Fruit fly (Drosophila melanogaster) whole organism, embryonic: ENCODE results near the gene CG13252.

ENCODE experiments used
- B-H1 ChIP-seq: fragments of 200-800 bp; sonication (Bioruptor generic); IDR thresholded peaks from 3 replicates; pipeline ENCODE4 v1.3.6; 2022; ENCODE audit warnings: missing biosample characterization, missing genetic modification characterization
- BtbVII ChIP-seq: fragments of 200-800 bp; sonication (Bioruptor generic); optimal IDR thresholded peaks from 3 replicates; lab custom pipeline; 2017; ENCODE audit warnings: missing biosample characterization, mild to moderate bottlenecking, missing genetic modification characterization
- CG10274 ChIP-seq: fragments of 200-800 bp; sonication (Bioruptor generic); optimal IDR thresholded peaks from 3 replicates; lab custom pipeline; 2017; ENCODE audit warnings: missing biosample characterization, mild to moderate bottlenecking, missing genetic modification characterization
- CG10366 ChIP-seq: fragments of 200-800 bp; sonication (Bioruptor generic); IDR thresholded peaks from 2 replicates; pipeline ENCODE4 v1.3.6; 2022; ENCODE audit warnings: missing biosample characterization, missing genetic modification characterization
- CG10959 ChIP-seq: fragments of 200-800 bp; sonication (Bioruptor generic); IDR thresholded peaks from 2 replicates; pipeline ENCODE4 v1.3.6; 2022; ENCODE audit warnings: missing biosample characterization, missing genetic modification characterization
- CG12942 ChIP-seq: fragments of 200-800 bp; sonication (Bioruptor generic); optimal IDR thresholded peaks from 3 replicates; lab custom pipeline; 2016; ENCODE audit warnings: missing biosample characterization, missing genetic modification characterization
- CG15269 ChIP-seq: fragments of 200-800 bp; sonication (Bioruptor generic); optimal IDR thresholded peaks from 2 replicates; lab custom pipeline; 2018; ENCODE audit warnings: missing biosample characterization, mild to moderate bottlenecking, missing genetic modification characterization, moderate library complexity
- CG17568 ChIP-seq: fragments of 200-800 bp; sonication (Bioruptor generic); optimal IDR thresholded peaks from 2 replicates; lab custom pipeline; 2018; ENCODE audit warnings: missing biosample characterization, mild to moderate bottlenecking, missing genetic modification characterization, moderate library complexity
- CG17829 ChIP-seq: fragments of 200-800 bp; optimal IDR thresholded peaks from 2 replicates; lab custom pipeline; 2019; ENCODE audit warnings: missing biosample characterization, mild to moderate bottlenecking, missing genetic modification characterization, moderate library complexity
- CG1792 ChIP-seq: fragments of 200-800 bp; sonication (Bioruptor generic); optimal IDR thresholded peaks from 2 replicates; lab custom pipeline; 2016; ENCODE audit warnings: missing biosample characterization, missing genetic modification characterization
- CG31224 ChIP-seq: fragments of 200-800 bp; sonication (Bioruptor generic); IDR thresholded peaks from 2 replicates; pipeline ENCODE4 v1.3.6; 2022; ENCODE audit warnings: missing biosample characterization, missing genetic modification characterization
- CG34224 ChIP-seq: fragments of 200-800 bp; sonication (Bioruptor generic); IDR thresholded peaks from 3 replicates; pipeline ENCODE4 v1.3.6; 2022; ENCODE audit warnings: missing biosample characterization, missing genetic modification characterization; ENCODE audit not compliant: partially characterized antibody
- CG3995 ChIP-seq: fragments of 200-800 bp; sonication (Bioruptor generic); optimal IDR thresholded peaks from 3 replicates; lab custom pipeline; 2016; ENCODE audit warnings: missing biosample characterization, missing genetic modification characterization
- CG7271 ChIP-seq: fragments of 200-800 bp; sonication (Bioruptor generic); optimal IDR thresholded peaks from 2 replicates; lab custom pipeline; 2018; ENCODE audit warnings: missing biosample characterization, mild to moderate bottlenecking, missing genetic modification characterization, moderate library complexity
- Elba2 ChIP-seq: fragments of 200-800 bp; sonication (Bioruptor generic); optimal IDR thresholded peaks from 3 replicates; lab custom pipeline; 2016; ENCODE audit warnings: missing biosample characterization, missing genetic modification characterization
- Hmr ChIP-seq: fragments of 200-800 bp; sonication (Bioruptor generic); optimal IDR thresholded peaks from 3 replicates; lab custom pipeline; 2017; ENCODE audit warnings: mild to moderate bottlenecking, missing biosample characterization, missing genetic modification reagents, missing genetic modification characterization
- Jarid2 ChIP-seq: fragments of 200-800 bp; sonication (Bioruptor generic); optimal IDR thresholded peaks from 3 replicates; lab custom pipeline; 2017; ENCODE audit warnings: mild to moderate bottlenecking, missing biosample characterization, missing genetic modification reagents, missing genetic modification characterization
- Kr ChIP-seq: fragments of 200-800 bp; sonication (Bioruptor generic); optimal IDR thresholded peaks from 2 replicates; lab custom pipeline; 2017; ENCODE audit warnings: missing biosample characterization, mild to moderate bottlenecking, missing genetic modification characterization
- MESR4 ChIP-seq: fragments of 200-800 bp; sonication (Bioruptor generic); optimal IDR thresholded peaks from 2 replicates; lab custom pipeline; 2018; ENCODE audit warnings: missing biosample characterization, mild to moderate bottlenecking, missing genetic modification characterization, moderate library complexity
- Oaz ChIP-seq: fragments of 200-800 bp; sonication (Bioruptor generic); IDR thresholded peaks from 2 replicates; pipeline ENCODE4 v1.3.6; 2022; ENCODE audit warnings: missing biosample characterization, missing genetic modification characterization
- Optix ChIP-seq: fragments of 200-800 bp; sonication (Bioruptor generic); IDR thresholded peaks from 3 replicates; pipeline ENCODE4 v1.3.6; 2022; ENCODE audit warnings: missing biosample characterization, missing genetic modification characterization
- abd-A ChIP-seq: fragments of 200-800 bp; sonication (Bioruptor generic); optimal IDR thresholded peaks from 3 replicates; lab custom pipeline; 2019; ENCODE audit warnings: missing biosample characterization, mild to moderate bottlenecking, missing genetic modification characterization, moderate library complexity
- bbx ChIP-seq: fragments of 200-800 bp; sonication (Bioruptor generic); IDR thresholded peaks from 2 replicates; pipeline ENCODE4 v1.3.6; 2022; ENCODE audit warnings: missing biosample characterization, missing genetic modification characterization; ENCODE audit not compliant: partially characterized antibody
- cad ChIP-seq: fragments of >200 bp; optimal IDR thresholded peaks from 2 replicates; lab custom pipeline; 2017; ENCODE audit warnings: missing biosample characterization, missing genetic modification characterization
- crp ChIP-seq, 2 experiments: fragments of 200-800 bp; sonication (Bioruptor generic); optimal IDR thresholded peaks; 2 replicates in 1 of 2; 3 replicates in 1 of 2; lab custom pipeline; 2017; ENCODE audit warnings: missing biosample characterization in 2 of 2, missing genetic modification characterization in 2 of 2, mild to moderate bottlenecking in 1 of 2, moderate library complexity in 1 of 2
- dmrt11E ChIP-seq: fragments of 200-800 bp; sonication (Bioruptor generic); optimal IDR thresholded peaks from 3 replicates; lab custom pipeline; 2018; ENCODE audit warnings: missing biosample characterization, mild to moderate bottlenecking, missing genetic modification characterization, moderate library complexity
- h ChIP-seq: fragments of >200 bp; optimal IDR thresholded peaks from 2 replicates; lab custom pipeline; 2017
- hth ChIP-seq: fragments of >200 bp; optimal IDR thresholded peaks from 2 replicates; lab custom pipeline; 2017; ENCODE audit warnings: inconsistent platforms
- kay ChIP-seq: fragments of 200-800 bp; sonication (Bioruptor generic); optimal IDR thresholded peaks from 2 replicates; lab custom pipeline; 2016; ENCODE audit warnings: missing biosample characterization, missing genetic modification characterization
- kni ChIP-seq: fragments of 200-800 bp; sonication (Bioruptor generic); optimal IDR thresholded peaks from 3 replicates; lab custom pipeline; 2017; ENCODE audit warnings: mild to moderate bottlenecking, missing biosample characterization, missing genetic modification reagents, missing genetic modification characterization
- nerfin-2 ChIP-seq: fragments of 200-800 bp; sonication (Bioruptor generic); IDR thresholded peaks from 2 replicates; pipeline ENCODE4 v1.3.6; 2022; ENCODE audit warnings: missing biosample characterization, missing genetic modification characterization; ENCODE audit not compliant: partially characterized antibody
- pb ChIP-seq: fragments of 200-800 bp; sonication (Bioruptor generic); optimal IDR thresholded peaks from 3 replicates; lab custom pipeline; 2016; ENCODE audit warnings: missing biosample characterization, missing genetic modification characterization
- rib ChIP-seq: fragments of 200-800 bp; sonication (Bioruptor generic); IDR thresholded peaks from 2 replicates; pipeline ENCODE4 v1.3.6; 2022; ENCODE audit warnings: missing biosample characterization, missing genetic modification characterization
- sens ChIP-seq: fragments of 200-800 bp; sonication (Bioruptor generic); peaks from one replicate; lab custom pipeline; 2016; ENCODE audit warnings: missing biosample characterization, missing genetic modification characterization
- slou ChIP-seq: fragments of 200-800 bp; sonication (Bioruptor generic); optimal IDR thresholded peaks from 3 replicates; lab custom pipeline; 2016; ENCODE audit warnings: missing biosample characterization, missing genetic modification characterization
- sqz ChIP-seq: fragments of 200-800 bp; sonication (Bioruptor generic); optimal IDR thresholded peaks from 3 replicates; lab custom pipeline; 2018; ENCODE audit warnings: missing biosample characterization, mild to moderate bottlenecking, missing genetic modification characterization
- tll ChIP-seq, 2 experiments: fragments of 200-800 bp in 1 of 2; fragments of >200 bp in 1 of 2; sonication (Bioruptor generic) in 1 of 2; optimal IDR thresholded peaks; 2 replicates each; lab custom pipeline; 2017 to 2019; ENCODE audit warnings: missing biosample characterization in 2 of 2, missing genetic modification characterization in 2 of 2, mild to moderate bottlenecking in 1 of 2, moderate library complexity in 1 of 2
- toy ChIP-seq: fragments of 200-800 bp; sonication (Bioruptor generic); IDR thresholded peaks from 2 replicates; pipeline ENCODE4 v1.3.6; 2022; ENCODE audit warnings: missing biosample characterization, missing genetic modification characterization

Gene CG13252

dm6 chr3L:20695328-20695822, 35.0 kb upstream of the CG13252 start, which contains the start of gene kni (continued):
- no peak for TF ChIP-seq CG12942 (GFP tag; lab: Kevin White, UChicago)
- TF ChIP-seq CG3995 (GFP tag; lab: Kevin White, UChicago), result no peak
- no peak for TF ChIP-seq crp (GFP tag; optimal IDR thresholded peaks at IDR 0.05; lab: Kevin White, UChicago)
- no peak for TF ChIP-seq slou (GFP tag; lab: Kevin White, UChicago)
- TF ChIP-seq CG34224 (GFP tag; lab: Robert Waterston, UW), result no peak
- TF ChIP-seq CG10274 (GFP tag; lab: Kevin White, UChicago), result no peak
- TF ChIP-seq kni (GFP tag; lab: Kevin White, UChicago), result peak; percentile 93
- TF ChIP-seq hth, result no peak
- no peak for TF ChIP-seq MESR4 (GFP tag; lab: Kevin White, UChicago)
- peak; percentile 83 for TF ChIP-seq Jarid2 (GFP tag; lab: Kevin White, UChicago)
- no peak for TF ChIP-seq Hmr (GFP tag; lab: Kevin White, UChicago)
- TF ChIP-seq pb (GFP tag; lab: Kevin White, UChicago), result no peak
- no peak for TF ChIP-seq Optix (GFP tag; lab: Robert Waterston, UW)
- 0 out of 2 replicates have a peak, but pooled peaks have one; percentile 32 for TF ChIP-seq rib (GFP tag; lab: Robert Waterston, UW)
- no peak for TF ChIP-seq BtbVII (GFP tag; lab: Kevin White, UChicago)
- TF ChIP-seq CG1792 (GFP tag; lab: Kevin White, UChicago), result no peak
- TF ChIP-seq dmrt11E, result no peak
- TF ChIP-seq nerfin-2 (GFP tag; lab: Robert Waterston, UW), result no peak
- no peak for TF ChIP-seq kay (GFP tag; lab: Kevin White, UChicago)
- no peak for TF ChIP-seq CG10366 (GFP tag; lab: Robert Waterston, UW)
- TF ChIP-seq abd-A (tag; lab: Kevin White, UChicago), result peak; percentile 16
- no peak for TF ChIP-seq h (lab: Kevin White, UChicago)
- TF ChIP-seq Elba2 (GFP tag; lab: Kevin White, UChicago), result no peak
- no peak for TF ChIP-seq CG15269 (tag; lab: Kevin White, UChicago)
- no peak for TF ChIP-seq sqz (GFP tag; lab: Kevin White, UChicago)
- TF ChIP-seq CG17568 (GFP tag; lab: Kevin White, UChicago), result no peak
- no peak for TF ChIP-seq CG31224 (GFP tag; lab: Robert Waterston, UW)
- TF ChIP-seq Oaz (GFP tag; lab: Robert Waterston, UW), result no peak
- peak; percentile 30 for TF ChIP-seq CG17829
- TF ChIP-seq bbx, result peak; percentile 53; the same call in 1 of the 2 replicates
- no peak for TF ChIP-seq toy (GFP tag; lab: Robert Waterston, UW)
- TF ChIP-seq CG10959 (GFP tag; lab: Robert Waterston, UW), result no peak

- TF ChIP-seq B-H1 (no peak), CG7271 (tag; lab: Kevin White, UChicago) (peak; percentile 46), tll (GFP tag; optimal IDR thresholded peaks at IDR 0.05; lab: Kevin White, UChicago) (peak in 1 of 2 experiments; percentile 98), sens (peak; percentile 22), cad (GFP tag; lab: Kevin White, UChicago) (peak; percentile 42), Kr (peak; percentile 94)
Measured at dm6 chr3L:20696494-20696893, 33.9 kb upstream of the CG13252 start.
